Worm (Caenorhabditis elegans) whole organism, mixed stage, embryonic: Measurements from ENCODE around the gene T19C4.1.

ENCODE experiments used
- blmp-1 ChIP-seq: fragments of 150-350 bp; optimal IDR thresholded peaks from 2 replicates; lab custom pipeline; 2014; ENCODE audit warnings: missing biosample characterization, missing genetic modification characterization
- mep-1 ChIP-seq: fragments of 150-350 bp; optimal IDR thresholded peaks from 2 replicates; lab custom pipeline; 2017; ENCODE audit warnings: missing biosample characterization, missing genetic modification reagents, missing genetic modification characterization, inconsistent platforms
- nhr-237 ChIP-seq: fragments of 150-350 bp; optimal IDR thresholded peaks from 2 replicates; lab custom pipeline; 2014; ENCODE audit warnings: missing biosample characterization, missing genetic modification characterization
- pha-4 ChIP-seq: fragments of 150-350 bp; optimal IDR thresholded peaks from 2 replicates; lab custom pipeline; 2018; ENCODE audit warnings: missing biosample characterization, missing genetic modification reagents, missing genetic modification characterization
- unc-120 ChIP-seq: sonication (generic microtip); optimal IDR thresholded peaks from 2 replicates; lab custom pipeline; 2017; ENCODE audit warnings: missing genetic modification characterization, missing compliant biosample characterization; ENCODE audit not compliant: poor library complexity, severe bottlenecking
- ztf-11 ChIP-seq: fragments of 150-350 bp; optimal IDR thresholded peaks from 2 replicates; lab custom pipeline; 2014; ENCODE audit warnings: missing biosample characterization, missing genetic modification characterization

DNA sequence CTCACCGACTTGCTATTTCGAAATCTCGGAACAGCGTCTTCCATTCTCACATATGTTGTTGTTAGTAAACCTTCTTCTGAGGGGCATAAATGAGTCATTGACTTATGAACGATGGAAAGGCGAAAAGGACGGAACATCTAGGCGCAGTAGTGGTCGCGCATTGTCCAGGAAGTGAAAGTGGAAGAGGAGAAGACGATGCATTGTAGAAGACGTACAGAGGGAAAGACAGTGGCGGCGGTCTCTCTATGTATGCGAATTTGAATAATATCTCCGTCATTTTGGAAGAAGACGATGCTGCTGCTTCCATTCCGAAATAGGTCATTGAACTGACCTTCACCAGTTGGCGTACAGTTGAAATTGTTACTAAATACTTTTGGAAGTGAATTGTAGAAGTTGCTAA, 48.6 kb downstream of the T19C4.1 start:
- TF ChIP-seq mep-1 (tag; lab: Kevin White, UChicago) (no peak), pha-4 (tag; lab: Kevin White, UChicago) (no peak), ztf-11 (tag; lab: Kevin White, UChicago) (no peak), blmp-1 (peak; percentile 55), nhr-237 (tag; lab: Kevin White, UChicago) (no peak), unc-120 (tag; lab: Kevin White, UChicago) (no peak)
